Worm (Caenorhabditis elegans): Measurements from ENCODE around the gene chl-1.

- TF ChIP-seq lin-39 (tag; optimal IDR thresholded peaks at IDR 0.05) = no peak
- TF ChIP-seq ama-1 (optimal IDR thresholded peaks at IDR 0.05) = no peak
- TF ChIP-seq nhr-25 (tag; optimal IDR thresholded peaks at IDR 0.05) = no peak
- no peak for TF ChIP-seq skn-1 (tag; optimal IDR thresholded peaks at IDR 0.05)
- no peak for TF ChIP-seq ztf-11 (tag; optimal IDR thresholded peaks at IDR 0.05)
- TF ChIP-seq egl-27 (tag; optimal IDR thresholded peaks at IDR 0.05) = no peak
- no peak for TF ChIP-seq C34F6.9 (tag; optimal IDR thresholded peaks at IDR 0.05)
- no peak for TF ChIP-seq zag-1 (tag; optimal IDR thresholded peaks at IDR 0.05)
These were observed 29.0 kb downstream of the chl-1 start for ce11 chrIII:10376041-10376440.
